Worm (Caenorhabditis elegans) whole organism, young adult: Measurements from ENCODE around the gene F11A10.5.

Experiments used
- B0336.3 ChIP-seq: fragments of 200-800 bp; sonication (Bioruptor generic); IDR thresholded peaks from 2 replicates; pipeline ENCODE4 v1.3.6; 2022; ENCODE audit warnings: missing genetic modification characterization, missing compliant biosample characterization
- C17E4.6 ChIP-seq: fragments of 200-800 bp; sonication (Bioruptor generic); IDR thresholded peaks from 2 replicates; pipeline ENCODE4 v1.3.6; 2022; ENCODE audit warnings: missing genetic modification reagents, missing genetic modification characterization, missing compliant biosample characterization
- F22D6.2 ChIP-seq: sonication (generic microtip); optimal IDR thresholded peaks from 2 replicates; lab custom pipeline; 2016; ENCODE audit warnings: mild to moderate bottlenecking, missing genetic modification characterization, missing compliant biosample characterization
- F23B12.7 ChIP-seq: sonication (generic microtip); optimal IDR thresholded peaks from 2 replicates; lab custom pipeline; 2017; ENCODE audit warnings: missing genetic modification characterization, mild to moderate bottlenecking, missing compliant biosample characterization, antibody characterized with exemption, moderate library complexity; ENCODE audit not compliant: insufficient read depth
- F39B2.1 ChIP-seq: fragments of 200-800 bp; sonication (Bioruptor generic); IDR thresholded peaks from 2 replicates; pipeline ENCODE4 v1.3.6; 2022; ENCODE audit warnings: missing genetic modification reagents, missing genetic modification characterization, missing compliant biosample characterization
- F49E8.2 ChIP-seq: sonication (generic microtip); optimal IDR thresholded peaks from 3 replicates; lab custom pipeline; 2017; ENCODE audit warnings: missing genetic modification characterization, mild to moderate bottlenecking, missing compliant biosample characterization, antibody characterized with exemption, moderate library complexity; ENCODE audit not compliant: insufficient read depth
- F52B5.7 ChIP-seq: sonication (generic microtip); optimal IDR thresholded peaks from 2 replicates; lab custom pipeline; 2016; ENCODE audit warnings: mild to moderate bottlenecking, missing genetic modification characterization, missing compliant biosample characterization
- T07F8.4 ChIP-seq: sonication (generic microtip); optimal IDR thresholded peaks from 2 replicates; lab custom pipeline; 2016; ENCODE audit warnings: mild to moderate bottlenecking, missing genetic modification characterization, moderate library complexity, missing compliant biosample characterization
- Y53G8AR.9 ChIP-seq: fragments of 200-800 bp; sonication (Bioruptor generic); conservative IDR thresholded peaks from 2 replicates; pipeline ENCODE4 v1.3.6; 2022; ENCODE audit warnings: missing genetic modification reagents, missing genetic modification characterization, missing compliant biosample characterization
- Y56A3A.18 ChIP-seq: fragments of 200-800 bp; sonication (Bioruptor generic); IDR thresholded peaks from 2 replicates; pipeline ENCODE4 v1.3.6; 2022; ENCODE audit warnings: missing genetic modification reagents, missing genetic modification characterization, missing compliant biosample characterization
- ZK185.1 ChIP-seq: sonication (generic microtip); optimal IDR thresholded peaks from 2 replicates; lab custom pipeline; 2016; ENCODE audit warnings: mild to moderate bottlenecking, missing genetic modification characterization, missing compliant biosample characterization; ENCODE audit not compliant: poor library complexity, severe bottlenecking
- akir-1 ChIP-seq: fragments of 200-800 bp; sonication (Bioruptor generic); optimal IDR thresholded peaks from 2 replicates; lab custom pipeline; 2018; ENCODE audit warnings: mild to moderate bottlenecking, missing genetic modification characterization, moderate library complexity, missing compliant biosample characterization
- ama-1 ChIP-seq, 3 experiments: fragments of 150-350 bp in 1 of 3; sonication (generic microtip) in 2 of 3; optimal IDR thresholded peaks; 2 replicates each; lab custom pipeline; 2014 to 2018; ENCODE audit warnings: missing biosample characterization in 2 of 3, missing genetic modification characterization in 2 of 3, missing genetic modification reagents in 2 of 3
- attf-5 ChIP-seq: fragments of 200-800 bp; sonication (Bioruptor generic); optimal IDR thresholded peaks from 2 replicates; lab custom pipeline; 2018; ENCODE audit warnings: mild to moderate bottlenecking, missing genetic modification characterization, missing compliant biosample characterization
- ccch-3 ChIP-seq: fragments of 200-800 bp; sonication (Bioruptor generic); optimal IDR thresholded peaks from 2 replicates; lab custom pipeline; 2018; ENCODE audit warnings: mild to moderate bottlenecking, missing genetic modification characterization, missing compliant biosample characterization
- cebp-2 ChIP-seq: fragments of 200-800 bp; sonication (Bioruptor generic); IDR thresholded peaks from 2 replicates; pipeline ENCODE4 v1.3.6; 2022; ENCODE audit warnings: missing genetic modification characterization, missing compliant biosample characterization
- ceh-100 ChIP-seq: fragments of 200-800 bp; sonication (Bioruptor generic); IDR thresholded peaks from 2 replicates; pipeline ENCODE4 v1.3.6; 2022; ENCODE audit warnings: missing genetic modification reagents, missing genetic modification characterization, missing compliant biosample characterization
- ceh-27 ChIP-seq: fragments of 200-800 bp; sonication (Bioruptor generic); optimal IDR thresholded peaks from 2 replicates; lab custom pipeline; 2018; ENCODE audit warnings: mild to moderate bottlenecking, missing genetic modification characterization, moderate library complexity, missing compliant biosample characterization
- ceh-58 ChIP-seq: fragments of 200-800 bp; sonication (Bioruptor generic); IDR thresholded peaks from 2 replicates; pipeline ENCODE4 v1.3.6; 2022; ENCODE audit warnings: missing genetic modification characterization, missing compliant biosample characterization
- ceh-91 ChIP-seq: fragments of 200-800 bp; sonication (Bioruptor generic); IDR thresholded peaks from 2 replicates; pipeline ENCODE4 v1.3.6; 2022; ENCODE audit warnings: missing genetic modification reagents, missing genetic modification characterization, missing compliant biosample characterization
- dox-1 ChIP-seq: fragments of 200-800 bp; sonication (Bioruptor generic); IDR thresholded peaks from 2 replicates; pipeline ENCODE4 v1.3.6; 2022; ENCODE audit warnings: missing genetic modification reagents, missing genetic modification characterization, missing compliant biosample characterization
- dpl-1 ChIP-seq: fragments of 150-350 bp; optimal IDR thresholded peaks from 2 replicates; lab custom pipeline; 2014; ENCODE audit warnings: missing biosample characterization, missing genetic modification reagents, missing genetic modification characterization
- egrh-3 ChIP-seq: fragments of 200-800 bp; sonication (Bioruptor generic); IDR thresholded peaks from 2 replicates; pipeline ENCODE4 v1.3.6; 2022; ENCODE audit warnings: missing genetic modification reagents, missing genetic modification characterization, missing compliant biosample characterization
- gei-17 ChIP-seq: fragments of 200-800 bp; sonication (Bioruptor generic); optimal IDR thresholded peaks from 2 replicates; lab custom pipeline; 2018; ENCODE audit warnings: mild to moderate bottlenecking, missing genetic modification characterization, missing compliant biosample characterization
- hlh-26 ChIP-seq: fragments of 200-800 bp; sonication (Bioruptor generic); conservative IDR thresholded peaks from 2 replicates; pipeline ENCODE4 v1.3.6; 2022; ENCODE audit warnings: missing genetic modification reagents, missing genetic modification characterization, missing compliant biosample characterization
- hmg-1.2 ChIP-seq: fragments of 200-800 bp; sonication (Bioruptor generic); IDR thresholded peaks from 2 replicates; pipeline ENCODE4 v1.3.6; 2022; ENCODE audit warnings: missing genetic modification reagents, missing genetic modification characterization, missing compliant biosample characterization
- hsf-1 ChIP-seq: fragments of 200-800 bp; sonication (Bioruptor generic); IDR thresholded peaks from 2 replicates; pipeline ENCODE4 v1.3.6; 2022; ENCODE audit warnings: missing genetic modification reagents, missing genetic modification characterization, missing compliant biosample characterization
- let-526 ChIP-seq: fragments of 200-800 bp; sonication (Bioruptor generic); IDR thresholded peaks from 2 replicates; pipeline ENCODE4 v1.3.6; 2022; ENCODE audit warnings: missing genetic modification reagents, missing genetic modification characterization, missing compliant biosample characterization
- lin-40 ChIP-seq: sonication (generic microtip); optimal IDR thresholded peaks from 2 replicates; lab custom pipeline; 2016; ENCODE audit warnings: missing genetic modification characterization, mild to moderate bottlenecking, missing compliant biosample characterization, missing genotype, missing genetic modification reagents
- madf-6 ChIP-seq: fragments of 200-800 bp; sonication (Bioruptor generic); IDR thresholded peaks from 2 replicates; pipeline ENCODE4 v1.3.6; 2022; ENCODE audit warnings: missing genetic modification reagents, missing genetic modification characterization, missing compliant biosample characterization
- madf-8 ChIP-seq: fragments of 200-800 bp; sonication (Bioruptor generic); conservative IDR thresholded peaks from 2 replicates; pipeline ENCODE4 v1.3.6; 2022; ENCODE audit warnings: missing genetic modification reagents, missing genetic modification characterization, missing compliant biosample characterization
- mcd-1 ChIP-seq: fragments of 200-800 bp; sonication (Bioruptor generic); IDR thresholded peaks from 2 replicates; pipeline ENCODE4 v1.3.6; 2022; ENCODE audit warnings: missing genetic modification reagents, missing genetic modification characterization, missing compliant biosample characterization
- rcor-1 ChIP-seq: fragments of 200-800 bp; sonication (Bioruptor generic); IDR thresholded peaks from 2 replicates; pipeline ENCODE4 v1.3.6; 2022; ENCODE audit warnings: missing genetic modification reagents, missing genetic modification characterization, missing compliant biosample characterization
- rpc-1 ChIP-seq, 2 experiments: fragments of 150-350 bp in 1 of 2; sonication (generic microtip) in 1 of 2; optimal IDR thresholded peaks; 2 replicates each; lab custom pipeline; 2014 to 2018; ENCODE audit warnings: missing biosample characterization in 1 of 2, missing genetic modification characterization in 1 of 2, missing genetic modification reagents in 1 of 2, missing genotype in 1 of 2
- sea-2 ChIP-seq: fragments of 200-800 bp; sonication (Bioruptor generic); IDR thresholded peaks from 2 replicates; pipeline ENCODE4 v1.3.6; 2022; ENCODE audit warnings: missing genetic modification characterization, missing compliant biosample characterization
- snpc-1.3 ChIP-seq: sonication (generic microtip); optimal IDR thresholded peaks from 2 replicates; lab custom pipeline; 2017; ENCODE audit warnings: missing genetic modification characterization, mild to moderate bottlenecking, missing compliant biosample characterization, antibody characterized with exemption, moderate library complexity, missing genotype, missing genetic modification reagents; ENCODE audit not compliant: insufficient read depth
- somi-1 ChIP-seq: fragments of 200-800 bp; sonication (Bioruptor generic); optimal IDR thresholded peaks from 2 replicates; lab custom pipeline; 2018; ENCODE audit warnings: mild to moderate bottlenecking, missing genetic modification characterization, missing compliant biosample characterization
- sptf-2 ChIP-seq: fragments of 200-800 bp; sonication (Bioruptor generic); optimal IDR thresholded peaks from 2 replicates; lab custom pipeline; 2018; ENCODE audit warnings: mild to moderate bottlenecking, missing genetic modification characterization, missing compliant biosample characterization
- unc-130 ChIP-seq: sonication (generic microtip); optimal IDR thresholded peaks from 2 replicates; lab custom pipeline; 2016; ENCODE audit warnings: missing genetic modification reagents, missing genetic modification characterization, missing compliant biosample characterization
- unc-62 ChIP-seq: fragments of 150-350 bp; optimal IDR thresholded peaks from 2 replicates; lab custom pipeline; 2014; ENCODE audit warnings: missing biosample characterization, missing genetic modification reagents, missing genetic modification characterization
- zfh-2 ChIP-seq: fragments of 200-800 bp; sonication (Bioruptor generic); conservative IDR thresholded peaks from 2 replicates; pipeline ENCODE4 v1.3.6; 2022; ENCODE audit warnings: missing genetic modification reagents, missing genetic modification characterization, missing compliant biosample characterization
- ztf-18 ChIP-seq: sonication (generic microtip); optimal IDR thresholded peaks from 2 replicates; lab custom pipeline; 2016; ENCODE audit warnings: missing genotype, mild to moderate bottlenecking, missing genetic modification characterization, missing compliant biosample characterization
- ztf-22 ChIP-seq: fragments of 200-800 bp; sonication (Bioruptor generic); optimal IDR thresholded peaks from 2 replicates; lab custom pipeline; 2018; ENCODE audit warnings: mild to moderate bottlenecking, missing genetic modification characterization, moderate library complexity, missing compliant biosample characterization
- ztf-25 ChIP-seq: fragments of 200-800 bp; sonication (Bioruptor generic); IDR thresholded peaks from 2 replicates; pipeline ENCODE4 v1.3.6; 2022; ENCODE audit warnings: missing genetic modification reagents, missing genetic modification characterization, missing compliant biosample characterization
- ztf-28 ChIP-seq: fragments of 200-800 bp; sonication (Bioruptor generic); IDR thresholded peaks from 2 replicates; pipeline ENCODE4 v1.3.6; 2022; ENCODE audit warnings: missing genetic modification reagents, missing genetic modification characterization, missing compliant biosample characterization
- ztf-3 ChIP-seq: fragments of 200-800 bp; sonication (Bioruptor generic); optimal IDR thresholded peaks from 2 replicates; lab custom pipeline; 2018; ENCODE audit warnings: mild to moderate bottlenecking, missing genetic modification characterization, missing compliant biosample characterization

Gene F11A10.5

ce11 chrIV:12088898-12089297, 5.0 kb upstream of the F11A10.5 start (continued):
- TF ChIP-seq rpc-1 (optimal IDR thresholded peaks at IDR 0.05; lab: Kevin White, UChicago) (no peak), rpc-1 (tag; optimal IDR thresholded peaks at IDR 0.05; lab: Kevin White, UChicago) (no peak), gei-17 (GFP tag; lab: Kevin White, UChicago) (no peak), rcor-1 (GFP tag; lab: Robert Waterston, UW) (no peak), F52B5.7 (tag; lab: Kevin White, UChicago) (peak; percentile 5), madf-6 (GFP tag; lab: Robert Waterston, UW) (peak; percentile 35; the same call in 1 of the 2 replicates), hsf-1 (GFP tag; lab: Robert Waterston, UW) (0 out of 2 replicates have a peak, but pooled peaks have one; percentile 15), dox-1 (no peak), T07F8.4 (tag; lab: Kevin White, UChicago) (no peak), ceh-91 (GFP tag; lab: Robert Waterston, UW) (no peak), ztf-3 (no peak), ama-1 (optimal IDR thresholded peaks at IDR 0.05; lab: Kevin White, UChicago) (peak; percentile 1), ama-1 (GFP tag; optimal IDR thresholded peaks at IDR 0.05; lab: Kevin White, UChicago) (no peak), lin-40 (tag; lab: Kevin White, UChicago) (no peak), attf-5 (GFP tag; lab: Kevin White, UChicago) (peak; percentile 8), dpl-1 (no peak), madf-8 (GFP tag; lab: Robert Waterston, UW) (no peak), ceh-58 (GFP tag; lab: Robert Waterston, UW) (no peak), cebp-2 (GFP tag; lab: Robert Waterston, UW) (0 out of 2 replicates have a peak, but pooled peaks have one; percentile 43), ZK185.1 (tag; lab: Kevin White, UChicago) (no peak), let-526 (GFP tag; lab: Robert Waterston, UW) (no peak), ceh-27 (GFP tag; lab: Kevin White, UChicago) (peak; percentile 39), sptf-2 (no peak), unc-62 (GFP tag; lab: Kevin White, UChicago) (no peak), ztf-22 (GFP tag; lab: Kevin White, UChicago) (no peak), Y53G8AR.9 (no peak), sea-2 (GFP tag; lab: Robert Waterston, UW) (no peak), ztf-25 (no peak), hmg-1.2 (GFP tag; lab: Robert Waterston, UW) (peak; percentile 54; the same call in 1 of the 2 replicates), F39B2.1 (no peak), ceh-100 (no peak), Y56A3A.18 (GFP tag; lab: Robert Waterston, UW) (0 out of 2 replicates have a peak, but pooled peaks have one; percentile 10), C17E4.6 (GFP tag; lab: Robert Waterston, UW) (no peak)
- TF ChIP-seq, all 124 proteins: peak for 16

- TF ChIP-seq attf-5 (GFP tag; lab: Kevin White, UChicago) (no peak), ztf-25 (no peak), snpc-1.3 (no peak), F52B5.7 (tag; lab: Kevin White, UChicago) (no peak), akir-1 (GFP tag; lab: Kevin White, UChicago) (no peak)
These were observed 4.4 kb upstream of the F11A10.5 start, which contains the start of gene F11A10.6 for ce11 chrIV:12089551-12089950. F11A10.6 (minus strand) TSS chrIV:12089651.

- TF ChIP-seq ztf-18 = no peak
- no peak for TF ChIP-seq somi-1 (GFP tag; lab: Kevin White, UChicago)
- TF ChIP-seq F49E8.2 (tag; lab: Kevin White, UChicago) = no peak
- no peak for TF ChIP-seq F22D6.2
- no peak for TF ChIP-seq mcd-1
- TF ChIP-seq let-526 (GFP tag; lab: Robert Waterston, UW) = no peak
- TF ChIP-seq ztf-28 (GFP tag; lab: Robert Waterston, UW) = no peak
- TF ChIP-seq B0336.3 (GFP tag; lab: Robert Waterston, UW) = no peak
- TF ChIP-seq F23B12.7 (tag; lab: Kevin White, UChicago) = no peak
- TF ChIP-seq unc-130 (GFP tag; lab: Kevin White, UChicago) = no peak
- TF ChIP-seq hlh-26 (GFP tag; lab: Robert Waterston, UW) = no peak
- TF ChIP-seq ccch-3 (GFP tag; lab: Kevin White, UChicago) = no peak
- no peak for TF ChIP-seq zfh-2 (GFP tag; lab: Robert Waterston, UW)
- no peak for TF ChIP-seq egrh-3 (GFP tag; lab: Robert Waterston, UW)
These were observed 1.8 kb upstream of the F11A10.5 start, which contains the start of gene mig-32 for ce11 chrIV:12092113-12092512. mig-32 (minus strand) TSS chrIV:12092213.
